Worm (Caenorhabditis elegans) whole organism, L1 larva: ENCODE results near the gene ard-1.

Experiments used
- ama-1 ChIP-seq: fragments of 150-350 bp; optimal IDR thresholded peaks from 2 replicates; lab custom pipeline; 2014
- dpl-1 ChIP-seq, 3 experiments: fragments of 150-350 bp in 2 of 3; sonication (generic microtip) in 1 of 3; optimal IDR thresholded peaks; 2 replicates each; lab custom pipeline; 2014 to 2017; ENCODE audit warnings: missing biosample characterization in 3 of 3, missing genetic modification characterization in 3 of 3, missing genetic modification reagents in 3 of 3
- elt-3 ChIP-seq, 6 experiments: fragments of 150-350 bp in 1 of 6; sonication (generic microtip); optimal IDR thresholded peaks; 2 replicates each; lab custom pipeline; 2017 to 2018; ENCODE audit warnings: missing biosample characterization in 6 of 6, missing genetic modification characterization in 6 of 6, inconsistent platforms in 1 of 6
- lin-13 ChIP-seq: fragments of 150-350 bp; optimal IDR thresholded peaks from 2 replicates; lab custom pipeline; 2014; ENCODE audit warnings: missing biosample characterization, missing genetic modification reagents, missing genetic modification characterization
- lsy-2 ChIP-seq, 2 experiments: fragments of 150-350 bp; optimal IDR thresholded peaks; 2 replicates each; lab custom pipeline; 2014; ENCODE audit warnings: missing biosample characterization in 2 of 2, missing genetic modification characterization in 2 of 2
- mep-1 ChIP-seq: fragments of 150-350 bp; optimal IDR thresholded peaks from 2 replicates; lab custom pipeline; 2014; ENCODE audit warnings: missing biosample characterization, missing genetic modification characterization
- nhr-12 ChIP-seq: sonication (generic microtip); optimal IDR thresholded peaks from 2 replicates; lab custom pipeline; 2017; ENCODE audit warnings: missing biosample characterization, missing genetic modification characterization
- nhr-237 ChIP-seq: fragments of 150-350 bp; optimal IDR thresholded peaks from 2 replicates; lab custom pipeline; 2014; ENCODE audit warnings: missing biosample characterization, missing genetic modification characterization
- pax-3 ChIP-seq: fragments of 200-800 bp; sonication (Bioruptor generic); optimal IDR thresholded peaks from 2 replicates; lab custom pipeline; 2018; ENCODE audit warnings: mild to moderate bottlenecking, missing genetic modification characterization, moderate library complexity, missing compliant biosample characterization
- ztf-11 ChIP-seq, 2 experiments: sonication (generic microtip); optimal IDR thresholded peaks; 2 replicates each; lab custom pipeline; 2016 to 2017; ENCODE audit warnings: missing genetic modification characterization in 2 of 2, missing biosample characterization in 1 of 2, missing compliant biosample characterization in 1 of 2
- ztf-4 ChIP-seq: fragments of 150-350 bp; optimal IDR thresholded peaks from 2 replicates; lab custom pipeline; 2014; ENCODE audit warnings: missing biosample characterization, missing genetic modification characterization

DNA sequence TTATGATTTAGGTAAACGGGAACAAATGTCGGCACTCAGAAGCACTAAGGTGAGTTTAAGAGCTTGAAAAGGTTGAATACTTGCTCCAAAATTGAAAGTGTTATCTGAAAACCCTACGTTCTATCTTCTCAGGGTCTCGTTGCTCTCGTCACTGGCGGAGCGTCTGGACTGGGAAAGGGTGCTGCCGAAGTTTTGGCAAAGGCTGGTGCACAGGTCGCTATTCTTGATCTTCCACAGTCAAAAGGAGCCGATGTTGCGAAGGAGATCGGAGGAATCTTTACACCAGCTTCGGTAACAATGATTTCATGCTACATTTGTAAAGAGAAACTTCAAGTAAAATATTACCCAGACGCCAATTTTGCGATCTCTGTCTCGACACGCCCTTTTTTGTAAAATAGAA lies at the start of gene ard-1:
- TF ChIP-seq ztf-4 (no peak), dpl-1 (GFP tag; optimal IDR thresholded peaks at IDR 0.05; lab: Kevin White, UChicago) (no peak), pax-3 (tag; lab: Kevin White, UChicago) (no peak), lsy-2 (tag; optimal IDR thresholded peaks at IDR 0.05; lab: Kevin White, UChicago) (no peak), lin-13 (no peak), nhr-237 (tag; lab: Kevin White, UChicago) (no peak), mep-1 (tag; lab: Kevin White, UChicago) (no peak), elt-3 (tag; optimal IDR thresholded peaks at IDR 0.05; lab: Kevin White, UChicago) (no peak), ama-1 (no peak), nhr-12 (tag; lab: Kevin White, UChicago) (no peak), ztf-11 (tag; optimal IDR thresholded peaks at IDR 0.05; lab: Kevin White, UChicago) (no peak)
